Worm (Caenorhabditis elegans) whole organism, late embryonic: ENCODE data around the gene T06E6.15.

Source experiments
- C38D4.7 ChIP-seq: fragments of 200-800 bp; sonication (Bioruptor generic); optimal IDR thresholded peaks from 2 replicates; lab custom pipeline; 2018; ENCODE audit warnings: mild to moderate bottlenecking, missing genetic modification characterization, moderate library complexity, missing compliant biosample characterization
- K02D7.2 ChIP-seq: sonication (generic microtip); optimal IDR thresholded peaks from 2 replicates; lab custom pipeline; 2017; ENCODE audit warnings: mild to moderate bottlenecking, missing genetic modification characterization, missing compliant biosample characterization
- K09A11.1 ChIP-seq: sonication (generic microtip); optimal IDR thresholded peaks from 2 replicates; lab custom pipeline; 2017; ENCODE audit warnings: antibody characterized with exemption, mild to moderate bottlenecking, missing genetic modification characterization, missing compliant biosample characterization; ENCODE audit not compliant: insufficient read depth
- T23F11.4 ChIP-seq: fragments of 200-800 bp; sonication (Bioruptor generic); optimal IDR thresholded peaks from 2 replicates; lab custom pipeline; 2018; ENCODE audit warnings: mild to moderate bottlenecking, missing genetic modification characterization, missing compliant biosample characterization
- Y22D7AL.16 ChIP-seq: sonication (generic microtip); optimal IDR thresholded peaks from 2 replicates; lab custom pipeline; 2016; ENCODE audit warnings: missing genetic modification characterization, missing compliant biosample characterization
- ahr-1 ChIP-seq: sonication (generic microtip); optimal IDR thresholded peaks from 2 replicates; lab custom pipeline; 2016; ENCODE audit warnings: missing genetic modification characterization, missing compliant biosample characterization
- ama-1 ChIP-seq: fragments of 150-350 bp; optimal IDR thresholded peaks from 2 replicates; lab custom pipeline; 2014
- ceh-14 ChIP-seq: sonication (generic microtip); optimal IDR thresholded peaks from 2 replicates; lab custom pipeline; 2016; ENCODE audit warnings: missing genotype, missing genetic modification characterization, missing compliant biosample characterization
- ceh-2 ChIP-seq: sonication (generic microtip); optimal IDR thresholded peaks from 2 replicates; lab custom pipeline; 2016; ENCODE audit warnings: missing genotype, missing genetic modification characterization, missing compliant biosample characterization
- ceh-30 ChIP-seq: fragments of 150-350 bp; optimal IDR thresholded peaks from 2 replicates; lab custom pipeline; 2014; ENCODE audit warnings: missing biosample characterization, missing genetic modification characterization
- ceh-31 ChIP-seq: sonication (generic microtip); optimal IDR thresholded peaks from 2 replicates; lab custom pipeline; 2016; ENCODE audit warnings: missing genetic modification characterization, missing compliant biosample characterization
- ceh-34 ChIP-seq: sonication (generic microtip); optimal IDR thresholded peaks from 2 replicates; lab custom pipeline; 2016; ENCODE audit warnings: mild to moderate bottlenecking, missing genetic modification characterization, missing compliant biosample characterization
- ceh-6 ChIP-seq: fragments of 200-800 bp; sonication (Bioruptor generic); optimal IDR thresholded peaks from 2 replicates; lab custom pipeline; 2018; ENCODE audit warnings: mild to moderate bottlenecking, missing genetic modification characterization, missing compliant biosample characterization
- ceh-9 ChIP-seq: sonication (generic microtip); optimal IDR thresholded peaks from 2 replicates; lab custom pipeline; 2016; ENCODE audit warnings: mild to moderate bottlenecking, missing genetic modification characterization, inconsistent platforms, missing compliant biosample characterization
- che-1 ChIP-seq: sonication (generic microtip); optimal IDR thresholded peaks from 2 replicates; lab custom pipeline; 2016; ENCODE audit warnings: mild to moderate bottlenecking, missing genetic modification characterization, missing compliant biosample characterization
- dmd-4 ChIP-seq: sonication (generic microtip); optimal IDR thresholded peaks from 2 replicates; lab custom pipeline; 2016; ENCODE audit warnings: borderline replicate concordance, missing genetic modification characterization, missing compliant biosample characterization
- eyg-1 ChIP-seq: sonication (generic microtip); optimal IDR thresholded peaks from 2 replicates; lab custom pipeline; 2016; ENCODE audit warnings: missing genotype, missing genetic modification characterization, missing compliant biosample characterization
- fax-1 ChIP-seq: sonication (generic microtip); optimal IDR thresholded peaks from 2 replicates; lab custom pipeline; 2016; ENCODE audit warnings: missing genotype, missing genetic modification characterization, missing compliant biosample characterization
- hlh-13 ChIP-seq: fragments of 200-800 bp; sonication (Bioruptor generic); optimal IDR thresholded peaks from 2 replicates; lab custom pipeline; 2018; ENCODE audit warnings: mild to moderate bottlenecking, missing genetic modification characterization, missing compliant biosample characterization
- hlh-15 ChIP-seq: sonication (generic microtip); optimal IDR thresholded peaks from 2 replicates; lab custom pipeline; 2016; ENCODE audit warnings: missing genetic modification characterization, missing compliant biosample characterization
- hlh-6 ChIP-seq: sonication (generic microtip); optimal IDR thresholded peaks from 2 replicates; lab custom pipeline; 2016; ENCODE audit warnings: missing genotype, missing genetic modification characterization, missing compliant biosample characterization
- hlh-8 ChIP-seq: sonication (generic microtip); optimal IDR thresholded peaks from 2 replicates; lab custom pipeline; 2016; ENCODE audit warnings: missing genotype, missing genetic modification characterization, missing compliant biosample characterization
- lim-6 ChIP-seq: sonication (generic microtip); optimal IDR thresholded peaks from 2 replicates; lab custom pipeline; 2016; ENCODE audit warnings: missing genetic modification characterization, missing compliant biosample characterization
- lin-11 ChIP-seq: fragments of 200-800 bp; sonication (Bioruptor generic); optimal IDR thresholded peaks from 2 replicates; lab custom pipeline; 2018; ENCODE audit warnings: mild to moderate bottlenecking, missing genetic modification characterization, missing compliant biosample characterization
- madf-2 ChIP-seq: sonication (generic microtip); optimal IDR thresholded peaks from 2 replicates; lab custom pipeline; 2017; ENCODE audit warnings: missing genetic modification characterization, missing compliant biosample characterization
- mec-3 ChIP-seq: sonication (generic microtip); optimal IDR thresholded peaks from 2 replicates; lab custom pipeline; 2016; ENCODE audit warnings: borderline replicate concordance, missing genetic modification characterization, missing compliant biosample characterization
- nfya-1 ChIP-seq: sonication (generic microtip); optimal IDR thresholded peaks from 2 replicates; lab custom pipeline; 2017; ENCODE audit warnings: missing genetic modification characterization, mild to moderate bottlenecking, missing compliant biosample characterization, antibody characterized with exemption, moderate library complexity
- nhr-232 ChIP-seq: sonication (generic microtip); optimal IDR thresholded peaks from 2 replicates; lab custom pipeline; 2016; ENCODE audit warnings: missing genetic modification characterization, missing compliant biosample characterization
- npax-4 ChIP-seq: sonication (generic microtip); optimal IDR thresholded peaks from 2 replicates; lab custom pipeline; 2016; ENCODE audit warnings: missing genetic modification characterization, missing compliant biosample characterization
- pag-3 ChIP-seq: sonication (generic microtip); optimal IDR thresholded peaks from 2 replicates; lab custom pipeline; 2016; ENCODE audit warnings: missing compliant biosample characterization, missing genetic modification characterization, borderline replicate concordance
- pat-9 ChIP-seq: fragments of 200-800 bp; sonication (Bioruptor generic); optimal IDR thresholded peaks from 2 replicates; lab custom pipeline; 2018; ENCODE audit warnings: mild to moderate bottlenecking, missing genetic modification characterization, moderate library complexity, missing compliant biosample characterization
- pha-2 ChIP-seq: sonication (generic microtip); optimal IDR thresholded peaks from 2 replicates; lab custom pipeline; 2017; ENCODE audit warnings: mild to moderate bottlenecking, missing genetic modification characterization, missing compliant biosample characterization
- pqm-1 ChIP-seq: sonication (generic microtip); optimal IDR thresholded peaks from 2 replicates; lab custom pipeline; 2016; ENCODE audit warnings: missing genetic modification characterization, missing compliant biosample characterization
- pros-1 ChIP-seq: fragments of 150-350 bp; optimal IDR thresholded peaks from 2 replicates; lab custom pipeline; 2014; ENCODE audit warnings: missing biosample characterization, missing genetic modification reagents, missing genetic modification characterization
- ref-2 ChIP-seq: sonication (generic microtip); optimal IDR thresholded peaks from 2 replicates; lab custom pipeline; 2016; ENCODE audit warnings: missing genetic modification characterization, missing compliant biosample characterization
- rnt-1 ChIP-seq: sonication (generic microtip); optimal IDR thresholded peaks from 2 replicates; lab custom pipeline; 2016; ENCODE audit warnings: missing genetic modification characterization, missing compliant biosample characterization
- sox-4 ChIP-seq: sonication (generic microtip); optimal IDR thresholded peaks from 2 replicates; lab custom pipeline; 2017; ENCODE audit warnings: mild to moderate bottlenecking, missing genetic modification characterization, inconsistent platforms, missing compliant biosample characterization
- tbx-7 ChIP-seq: sonication (generic microtip); optimal IDR thresholded peaks from 2 replicates; lab custom pipeline; 2016; ENCODE audit warnings: missing genotype, missing genetic modification characterization, missing compliant biosample characterization
- unc-3 ChIP-seq, 2 experiments: fragments of 200-800 bp in 1 of 2; sonication (Bioruptor generic) in 1 of 2; sonication (generic microtip) in 1 of 2; conservative IDR thresholded peaks in 1 of 2; optimal IDR thresholded peaks in 1 of 2; 2 replicates each; pipeline versions ENCODE4 v1.3.6 to Lab custom; 2016 to 2022; ENCODE audit warnings: missing compliant biosample characterization in 2 of 2, missing genetic modification characterization in 2 of 2, missing genetic modification reagents in 1 of 2
- unc-42 ChIP-seq: sonication (generic microtip); optimal IDR thresholded peaks from 2 replicates; lab custom pipeline; 2016; ENCODE audit warnings: missing genotype, missing genetic modification characterization, missing compliant biosample characterization
- unc-86 ChIP-seq: sonication (generic microtip); optimal IDR thresholded peaks from 2 replicates; lab custom pipeline; 2016; ENCODE audit warnings: missing genetic modification characterization, missing compliant biosample characterization
- ztf-16 ChIP-seq: sonication (generic microtip); optimal IDR thresholded peaks from 2 replicates; lab custom pipeline; 2017; ENCODE audit warnings: missing genetic modification characterization, missing compliant biosample characterization

Gene T06E6.15

ce11 chrV:15423601-15424000, 24.0 kb upstream of the T06E6.15 start, which contains the start of gene fbxa-104:
TSS of gene fbxa-104 (minus strand) at chrV:15423683.
- TF ChIP-seq ceh-2, result no peak

DNA sequence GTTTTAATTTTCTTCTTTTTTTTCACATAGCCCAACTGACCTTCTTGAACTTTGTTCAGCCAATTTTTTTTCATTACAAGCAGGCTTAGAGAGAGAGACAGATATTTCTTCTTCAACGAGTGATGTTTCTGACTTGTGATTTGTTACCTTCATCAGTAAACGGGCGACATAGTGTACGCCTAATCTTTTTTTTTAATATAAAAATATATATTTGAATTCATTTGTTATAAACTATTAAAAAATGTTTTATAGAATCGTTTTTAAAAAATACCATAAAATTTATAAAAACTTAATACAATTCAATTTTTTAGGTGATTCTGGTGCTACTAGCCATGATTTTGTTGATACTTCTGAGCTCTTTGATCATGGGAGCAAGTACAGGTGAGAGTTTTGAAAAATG, 18.2 kb upstream of the T06E6.15 start, which contains the start of gene T06E6.10:
TSS of gene T06E6.10 (plus strand) at position 301 of the 400 bp plus-strand sequence.
- TF ChIP-seq lim-6 (tag; lab: Kevin White, UChicago), result no peak
- no peak for TF ChIP-seq ama-1
- TF ChIP-seq npax-4 (tag; lab: Kevin White, UChicago), result no peak
- no peak for TF ChIP-seq ceh-30 (tag; lab: Kevin White, UChicago)
- no peak for TF ChIP-seq K09A11.1 (tag; lab: Kevin White, UChicago)
- TF ChIP-seq ztf-16 (tag; lab: Kevin White, UChicago), result no peak
- TF ChIP-seq hlh-6 (tag; lab: Kevin White, UChicago), result no peak
- no peak for TF ChIP-seq fax-1 (tag; lab: Kevin White, UChicago)
- TF ChIP-seq lin-11 (tag; lab: Kevin White, UChicago), result no peak
- TF ChIP-seq che-1 (tag; lab: Kevin White, UChicago), result no peak
- TF ChIP-seq C38D4.7 (GFP tag; lab: Kevin White, UChicago), result no peak
- no peak for TF ChIP-seq pag-3 (tag; lab: Kevin White, UChicago)
- no peak for TF ChIP-seq sox-4 (tag; lab: Kevin White, UChicago)
- TF ChIP-seq ref-2 (tag; lab: Kevin White, UChicago), result no peak
- TF ChIP-seq nfya-1 (tag; lab: Kevin White, UChicago), result no peak
- no peak for TF ChIP-seq rnt-1
- TF ChIP-seq hlh-15 (tag; lab: Kevin White, UChicago), result no peak
- TF ChIP-seq dmd-4, result no peak
- no peak for TF ChIP-seq pat-9 (tag; lab: Kevin White, UChicago)
- TF ChIP-seq ceh-6 (GFP tag; lab: Kevin White, UChicago), result no peak

DNA sequence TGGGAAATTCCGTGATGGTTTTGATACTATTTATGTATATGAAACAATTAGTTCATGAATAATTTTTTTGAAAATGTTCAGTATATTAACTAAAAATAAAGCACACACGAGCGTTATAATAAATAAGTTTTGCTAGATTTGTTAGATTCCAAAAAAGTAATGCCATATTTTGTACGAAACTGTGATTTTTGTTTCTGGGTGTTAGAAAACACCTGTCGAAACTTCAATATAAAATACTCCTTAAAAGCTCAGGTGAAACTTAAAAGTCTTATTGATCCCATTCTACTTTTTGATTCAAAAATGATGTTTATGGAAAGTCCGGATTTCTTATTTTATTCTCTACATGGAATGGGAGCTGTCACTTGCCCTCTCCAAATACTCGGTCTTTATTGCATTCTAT, 16.4 kb upstream of the T06E6.15 start, which contains the start of gene srh-265:
TSS of gene srh-265 (plus strand) at position 301 of the 400 bp plus-strand sequence.
- TF ChIP-seq nhr-232 (no peak), fax-1 (tag; lab: Kevin White, UChicago) (no peak), ceh-9 (no peak), unc-86 (tag; lab: Kevin White, UChicago) (no peak), ceh-30 (tag; lab: Kevin White, UChicago) (no peak), tbx-7 (tag; lab: Kevin White, UChicago) (no peak), lim-6 (tag; lab: Kevin White, UChicago) (no peak), T23F11.4 (no peak), K09A11.1 (tag; lab: Kevin White, UChicago) (no peak), pqm-1 (tag; lab: Kevin White, UChicago) (no peak), ceh-34 (tag; lab: Kevin White, UChicago) (no peak), unc-42 (tag; lab: Kevin White, UChicago) (no peak), Y22D7AL.16 (tag; lab: Kevin White, UChicago) (no peak)

ce11 chrV:15413847-15414246, 14.3 kb upstream of the T06E6.15 start, which contains the start of gene srh-264:
TSS of gene srh-264 (plus strand) at chrV:15414147.
- no peak for TF ChIP-seq eyg-1
- no peak for TF ChIP-seq mec-3
- no peak for TF ChIP-seq ref-2 (tag; lab: Kevin White, UChicago)
- no peak for TF ChIP-seq madf-2 (tag; lab: Kevin White, UChicago)
- no peak for TF ChIP-seq ahr-1 (tag; lab: Kevin White, UChicago)
- TF ChIP-seq pros-1, result no peak

DNA sequence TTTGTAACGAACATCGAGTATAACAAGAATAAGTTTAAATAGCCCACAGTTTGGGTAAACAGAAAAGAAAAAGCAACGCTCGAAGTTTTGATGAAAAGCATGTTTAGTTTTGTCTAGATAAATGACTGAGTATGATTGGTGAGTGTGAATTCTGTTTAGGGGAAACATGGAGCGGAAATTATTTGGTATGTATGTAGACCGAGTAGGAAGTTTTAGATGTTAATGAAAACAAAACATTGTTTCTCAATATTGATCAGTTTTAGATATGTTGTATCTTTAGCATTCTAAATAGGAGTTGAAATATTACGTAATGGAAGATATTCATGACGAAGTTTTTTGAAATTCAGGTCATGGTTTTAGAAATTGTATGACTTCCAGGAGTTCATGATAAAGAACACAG, 13.0 kb upstream of the T06E6.15 start, which contains the start of gene srbc-63:
TSS of gene srbc-63 (minus strand) at position 101 of the 400 bp plus-strand sequence.
- TF ChIP-seq rnt-1, result no peak
- TF ChIP-seq K02D7.2 (tag; lab: Kevin White, UChicago), result no peak
- TF ChIP-seq hlh-8, result no peak
- TF ChIP-seq unc-3 (GFP tag; conservative IDR thresholded peaks at IDR 0.05; lab: Robert Waterston, UW), result no peak
- no peak for TF ChIP-seq unc-3 (tag; optimal IDR thresholded peaks at IDR 0.05; lab: Kevin White, UChicago)
- no peak for TF ChIP-seq ceh-31
- TF ChIP-seq pha-2 (tag; lab: Kevin White, UChicago), result no peak
- no peak for TF ChIP-seq ceh-34 (tag; lab: Kevin White, UChicago)
- TF ChIP-seq Y22D7AL.16 (tag; lab: Kevin White, UChicago), result no peak
- TF ChIP-seq eyg-1, result no peak
- TF ChIP-seq hlh-13 (GFP tag; lab: Kevin White, UChicago), result no peak
- no peak for TF ChIP-seq ceh-2
- no peak for TF ChIP-seq ceh-14 (tag; lab: Kevin White, UChicago)
- TF ChIP-seq lim-6 (tag; lab: Kevin White, UChicago), result no peak
- TF ChIP-seq lin-11 (tag; lab: Kevin White, UChicago), result no peak
- TF ChIP-seq nfya-1 (tag; lab: Kevin White, UChicago), result no peak
- TF ChIP-seq K09A11.1 (tag; lab: Kevin White, UChicago), result no peak
- no peak for TF ChIP-seq sox-4 (tag; lab: Kevin White, UChicago)
- TF ChIP-seq, all 69 proteins: peak for 0
